Worm (Caenorhabditis elegans) whole organism, early embryonic: ENCODE results near the gene K11H3.8.

ENCODE experiments used
- B0310.2 ChIP-seq: sonication (generic microtip); optimal IDR thresholded peaks from 2 replicates; lab custom pipeline; 2016; ENCODE audit warnings: mild to moderate bottlenecking, missing genetic modification characterization, missing compliant biosample characterization
- aly-1 ChIP-seq: sonication (generic microtip); optimal IDR thresholded peaks from 2 replicates; lab custom pipeline; 2016; ENCODE audit warnings: missing genetic modification characterization, missing compliant biosample characterization
- ama-1 ChIP-seq: fragments of 150-350 bp; optimal IDR thresholded peaks from 2 replicates; lab custom pipeline; 2014
- ceh-36 ChIP-seq: sonication (generic microtip); optimal IDR thresholded peaks from 2 replicates; lab custom pipeline; 2016; ENCODE audit warnings: missing genetic modification characterization, inconsistent platforms, missing compliant biosample characterization
- ets-7 ChIP-seq: sonication (generic microtip); optimal IDR thresholded peaks from 2 replicates; lab custom pipeline; 2016; ENCODE audit warnings: missing genotype, missing genetic modification characterization, missing compliant biosample characterization
- flt-1 ChIP-seq: fragments of 200-800 bp; sonication (Bioruptor generic); IDR thresholded peaks from 2 replicates; pipeline ENCODE4 v1.3.6; 2022; ENCODE audit warnings: missing genetic modification characterization, missing compliant biosample characterization
- hmbx-1 ChIP-seq: sonication (generic microtip); optimal IDR thresholded peaks from 2 replicates; lab custom pipeline; 2016; ENCODE audit warnings: mild to moderate bottlenecking, missing genetic modification characterization, missing compliant biosample characterization
- hmg-4 ChIP-seq: fragments of 200-800 bp; sonication (Bioruptor generic); optimal IDR thresholded peaks from 2 replicates; lab custom pipeline; 2018; ENCODE audit warnings: mild to moderate bottlenecking, missing genetic modification characterization, missing compliant biosample characterization
- hnd-1 ChIP-seq: sonication (generic microtip); optimal IDR thresholded peaks from 2 replicates; lab custom pipeline; 2016; ENCODE audit warnings: missing genetic modification characterization, missing compliant biosample characterization
- pes-1 ChIP-seq: fragments of 200-800 bp; sonication (Bioruptor generic); IDR thresholded peaks from 2 replicates; pipeline ENCODE4 v1.3.6; 2022; ENCODE audit warnings: missing genetic modification reagents, missing genetic modification characterization, missing compliant biosample characterization
- scrt-1 ChIP-seq: fragments of 200-800 bp; sonication (Bioruptor generic); IDR thresholded peaks from 2 replicates; pipeline ENCODE4 v1.3.6; 2022; ENCODE audit warnings: missing genetic modification characterization, missing compliant biosample characterization
- sea-1 ChIP-seq: fragments of 200-800 bp; sonication (Bioruptor generic); conservative IDR thresholded peaks from 2 replicates; pipeline ENCODE4 v1.3.6; 2022; ENCODE audit warnings: missing genetic modification characterization, missing compliant biosample characterization
- tbx-11 ChIP-seq: fragments of 200-800 bp; sonication (Bioruptor generic); IDR thresholded peaks from 2 replicates; pipeline ENCODE4 v1.3.6; 2022; ENCODE audit warnings: missing genetic modification characterization, missing compliant biosample characterization
- tra-4 ChIP-seq: sonication (generic microtip); optimal IDR thresholded peaks from 2 replicates; lab custom pipeline; 2017; ENCODE audit warnings: missing genetic modification characterization, missing compliant biosample characterization

DNA sequence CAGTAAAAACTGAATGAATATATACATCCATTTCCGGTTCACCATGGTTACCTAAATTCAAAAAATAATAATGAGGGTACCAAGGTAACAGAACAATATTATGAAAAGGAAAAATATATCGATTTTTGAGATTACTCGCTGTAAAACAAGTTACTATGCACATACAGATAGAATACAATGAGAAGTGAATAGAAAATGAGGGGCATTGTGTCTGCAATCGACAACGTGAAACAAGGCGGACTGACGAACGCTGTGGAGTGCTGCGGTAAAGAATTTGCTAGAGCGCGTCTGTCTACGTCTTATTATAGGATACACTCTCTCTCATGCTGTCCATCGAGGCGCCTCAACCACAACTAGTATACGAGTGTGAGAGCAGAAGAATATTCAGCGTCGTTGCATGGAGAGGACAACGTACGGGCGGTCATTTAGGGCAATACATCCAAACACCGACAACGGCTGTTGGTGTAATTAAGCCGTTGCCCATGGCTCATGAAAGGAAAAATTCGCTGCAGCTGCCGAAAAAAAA is 17.8 kb upstream of the K11H3.8 start, which contains the start of gene cnx-1:
- no peak for TF ChIP-seq scrt-1
- no peak for TF ChIP-seq flt-1 (GFP tag; lab: Robert Waterston, UW)
- TF ChIP-seq tra-4 (tag; lab: Kevin White, UChicago): no peak
- TF ChIP-seq hmbx-1: no peak
- TF ChIP-seq ama-1 (lab: Kevin White, UChicago): no peak
- no peak for TF ChIP-seq ets-7
- TF ChIP-seq tbx-11 (GFP tag; lab: Robert Waterston, UW): no peak
- TF ChIP-seq aly-1: peak; percentile 19
- TF ChIP-seq hmg-4: peak; percentile 73
- no peak for TF ChIP-seq sea-1 (GFP tag; lab: Robert Waterston, UW)
- no peak for TF ChIP-seq ceh-36 (tag; lab: Kevin White, UChicago)
- no peak for TF ChIP-seq pes-1 (GFP tag; lab: Robert Waterston, UW)
- no peak for TF ChIP-seq B0310.2 (tag; lab: Kevin White, UChicago)
- no peak for TF ChIP-seq hnd-1 (tag; lab: Kevin White, UChicago)
